Fruit fly (Drosophila melanogaster) whole organism, embryonic: ENCODE measurements around the gene Piezo.

Source experiments
- Aef1 ChIP-seq: fragments of 200-800 bp; sonication (Bioruptor generic); IDR thresholded peaks from 3 replicates; pipeline ENCODE4 v1.3.6; 2022; ENCODE audit warnings: missing biosample characterization, missing genetic modification characterization
- Atf3 ChIP-seq: fragments of 200-800 bp; sonication (Bioruptor generic); optimal IDR thresholded peaks from 3 replicates; lab custom pipeline; 2016; ENCODE audit warnings: missing biosample characterization, missing genetic modification characterization
- B-H2 ChIP-seq: fragments of 200-800 bp; sonication (Bioruptor generic); optimal IDR thresholded peaks from 2 replicates; lab custom pipeline; 2018; ENCODE audit warnings: missing biosample characterization, mild to moderate bottlenecking, missing genetic modification characterization
- CG10654 ChIP-seq: fragments of 200-800 bp; sonication (Bioruptor generic); optimal IDR thresholded peaks from 2 replicates; lab custom pipeline; 2016; ENCODE audit warnings: missing biosample characterization, missing genetic modification characterization
- CG11247 ChIP-seq: fragments of 200-800 bp; sonication (Bioruptor generic); IDR thresholded peaks from 2 replicates; pipeline ENCODE4 v1.3.6; 2022; ENCODE audit warnings: missing biosample characterization, missing genetic modification characterization
- CG12104 ChIP-seq: fragments of 200-800 bp; sonication (Bioruptor generic); optimal IDR thresholded peaks from 3 replicates; lab custom pipeline; 2016; ENCODE audit warnings: missing biosample characterization, missing genetic modification characterization
- CG12659 ChIP-seq: fragments of 200-800 bp; sonication (Bioruptor generic); optimal IDR thresholded peaks from 3 replicates; lab custom pipeline; 2017; ENCODE audit warnings: mild to moderate bottlenecking, missing biosample characterization, missing genetic modification reagents, missing genetic modification characterization
- CG12744 ChIP-seq: fragments of 200-800 bp; sonication (Bioruptor generic); optimal IDR thresholded peaks from 2 replicates; lab custom pipeline; 2016; ENCODE audit warnings: missing biosample characterization, missing genetic modification characterization
- CG13287 ChIP-seq: fragments of 200-800 bp; sonication (Bioruptor generic); IDR thresholded peaks from 2 replicates; pipeline ENCODE4 v1.3.6; 2022; ENCODE audit warnings: missing biosample characterization, missing genetic modification characterization; ENCODE audit not compliant: partially characterized antibody
- CG13296 ChIP-seq: fragments of 200-800 bp; sonication (Bioruptor generic); optimal IDR thresholded peaks from 3 replicates; lab custom pipeline; 2018; ENCODE audit warnings: missing biosample characterization, mild to moderate bottlenecking, missing genetic modification characterization
- CG13424 ChIP-seq: fragments of 200-800 bp; sonication (Bioruptor generic); optimal IDR thresholded peaks from 2 replicates; lab custom pipeline; 2019; ENCODE audit warnings: missing biosample characterization, mild to moderate bottlenecking, missing genetic modification characterization, moderate library complexity
- CG17186 ChIP-seq: fragments of 200-800 bp; sonication (Bioruptor generic); optimal IDR thresholded peaks from 3 replicates; lab custom pipeline; 2017; ENCODE audit warnings: missing biosample characterization, missing genetic modification reagents, missing genetic modification characterization
- CG18011 ChIP-seq: fragments of 200-800 bp; sonication (Bioruptor generic); optimal IDR thresholded peaks from 2 replicates; lab custom pipeline; 2017; ENCODE audit warnings: missing biosample characterization, missing genetic modification characterization, mild to moderate bottlenecking, moderate library complexity, missing genotype
- CG32532 ChIP-seq: fragments of 200-800 bp; sonication (Bioruptor generic); IDR thresholded peaks from 2 replicates; pipeline ENCODE4 v1.3.6; 2022; ENCODE audit warnings: missing biosample characterization, missing genetic modification characterization
- CG4820 ChIP-seq: fragments of 200-800 bp; sonication (Bioruptor generic); optimal IDR thresholded peaks from 3 replicates; lab custom pipeline; 2016; ENCODE audit warnings: missing biosample characterization, missing genetic modification characterization
- CG8388 ChIP-seq: fragments of 200-800 bp; sonication (Bioruptor generic); optimal IDR thresholded peaks from 2 replicates; lab custom pipeline; 2019; ENCODE audit warnings: missing biosample characterization, mild to moderate bottlenecking, missing genetic modification characterization, moderate library complexity
- CTCF ChIP-seq: fragments of 200-800 bp; sonication (Bioruptor generic); optimal IDR thresholded peaks from 2 replicates; lab custom pipeline; 2017; ENCODE audit warnings: missing biosample characterization, mild to moderate bottlenecking, missing genetic modification characterization, moderate library complexity
- Dip3 ChIP-seq: fragments of 200-800 bp; sonication (Bioruptor generic); optimal IDR thresholded peaks from 3 replicates; lab custom pipeline; 2016; ENCODE audit warnings: missing biosample characterization, missing genetic modification characterization
- E2f2 ChIP-seq: fragments of 200-800 bp; sonication (Bioruptor generic); IDR thresholded peaks from 2 replicates; pipeline ENCODE4 v1.3.6; 2022; ENCODE audit warnings: missing biosample characterization, missing genetic modification characterization
- GATAe ChIP-seq: fragments of 200-800 bp; sonication (Bioruptor generic); conservative IDR thresholded peaks from 2 replicates; pipeline ENCODE4 v1.3.6; 2022; ENCODE audit warnings: missing biosample characterization, missing genetic modification characterization
- HLH54F ChIP-seq: fragments of 200-800 bp; sonication (Bioruptor generic); optimal IDR thresholded peaks from 3 replicates; lab custom pipeline; 2016; ENCODE audit warnings: missing biosample characterization, missing genetic modification characterization
- HmgD ChIP-seq: fragments of 200-800 bp; sonication (Bioruptor generic); optimal IDR thresholded peaks from 3 replicates; lab custom pipeline; 2016; ENCODE audit warnings: missing biosample characterization, missing genetic modification characterization
- Hsf ChIP-seq: fragments of 200-800 bp; sonication (Bioruptor generic); optimal IDR thresholded peaks from 3 replicates; lab custom pipeline; 2016; ENCODE audit warnings: missing biosample characterization, missing genetic modification characterization
- Kr ChIP-seq: fragments of 200-800 bp; sonication (Bioruptor generic); optimal IDR thresholded peaks from 2 replicates; lab custom pipeline; 2017; ENCODE audit warnings: missing biosample characterization, mild to moderate bottlenecking, missing genetic modification characterization
- NK7.1 ChIP-seq: fragments of 200-800 bp; sonication (Bioruptor generic); optimal IDR thresholded peaks from 3 replicates; lab custom pipeline; 2016; ENCODE audit warnings: missing biosample characterization, missing genetic modification characterization
- Nf-YC ChIP-seq: fragments of 200-800 bp; optimal IDR thresholded peaks from 3 replicates; lab custom pipeline; 2019; ENCODE audit warnings: missing biosample characterization, mild to moderate bottlenecking, missing genetic modification characterization, moderate library complexity
- Optix ChIP-seq: fragments of 200-800 bp; sonication (Bioruptor generic); IDR thresholded peaks from 3 replicates; pipeline ENCODE4 v1.3.6; 2022; ENCODE audit warnings: missing biosample characterization, missing genetic modification characterization
- YL-1 ChIP-seq: fragments of 200-800 bp; sonication (Bioruptor generic); optimal IDR thresholded peaks from 3 replicates; lab custom pipeline; 2017; ENCODE audit warnings: missing biosample characterization, mild to moderate bottlenecking, missing genetic modification characterization
- bowl ChIP-seq: fragments of 200-800 bp; sonication (Bioruptor generic); IDR thresholded peaks from 2 replicates; pipeline ENCODE4 v1.3.6; 2022; ENCODE audit warnings: missing biosample characterization, missing genetic modification characterization
- bsh ChIP-seq, 2 experiments: fragments of 200-800 bp; sonication (Bioruptor generic); optimal IDR thresholded peaks; 2 replicates each; lab custom pipeline; 2017 to 2018; ENCODE audit warnings: mild to moderate bottlenecking in 2 of 2, missing biosample characterization in 2 of 2, missing genetic modification characterization in 2 of 2, moderate library complexity in 1 of 2
- cad ChIP-seq: fragments of >200 bp; optimal IDR thresholded peaks from 2 replicates; lab custom pipeline; 2017; ENCODE audit warnings: missing biosample characterization, missing genetic modification characterization
- cas ChIP-seq: fragments of 200-800 bp; sonication (Bioruptor generic); IDR thresholded peaks from 2 replicates; pipeline ENCODE4 v1.3.6; 2022; ENCODE audit warnings: missing biosample characterization, missing genetic modification characterization
- caup ChIP-seq: fragments of 200-800 bp; sonication (Bioruptor generic); optimal IDR thresholded peaks from 3 replicates; lab custom pipeline; 2017; ENCODE audit warnings: missing biosample characterization, mild to moderate bottlenecking, missing genetic modification characterization, moderate library complexity; ENCODE audit not compliant: severe bottlenecking
- cg ChIP-seq: fragments of 200-800 bp; sonication (Bioruptor generic); optimal IDR thresholded peaks from 3 replicates; lab custom pipeline; 2019; ENCODE audit warnings: missing biosample characterization, mild to moderate bottlenecking, missing genetic modification characterization, moderate library complexity
- da ChIP-seq: fragments of 200-800 bp; sonication (Bioruptor generic); optimal IDR thresholded peaks from 2 replicates; lab custom pipeline; 2016; ENCODE audit warnings: missing biosample characterization, missing genetic modification characterization
- dati ChIP-seq: fragments of 200-800 bp; sonication (Bioruptor generic); IDR thresholded peaks from 2 replicates; pipeline ENCODE4 v1.3.6; 2022; ENCODE audit warnings: missing biosample characterization, missing genetic modification characterization
- dpn ChIP-seq, 2 experiments: fragments of 200-800 bp; sonication (Bioruptor generic); optimal IDR thresholded peaks; 3 replicates each; lab custom pipeline; 2016; ENCODE audit warnings: missing biosample characterization in 2 of 2, missing genetic modification characterization in 2 of 2
- grau ChIP-seq: fragments of 200-800 bp; optimal IDR thresholded peaks from 3 replicates; lab custom pipeline; 2019; ENCODE audit warnings: missing biosample characterization, mild to moderate bottlenecking, missing genetic modification characterization, moderate library complexity
- hb ChIP-seq: fragments of 200-800 bp; sonication (Bioruptor generic); IDR thresholded peaks from 3 replicates; pipeline ENCODE4 v1.3.6; 2022; ENCODE audit warnings: missing biosample characterization, missing genetic modification characterization; ENCODE audit not compliant: partially characterized antibody
- hkb ChIP-seq, 2 experiments: fragments of 200-800 bp in 1 of 2; fragments of >200 bp in 1 of 2; sonication (Bioruptor generic) in 1 of 2; IDR thresholded peaks in 1 of 2; optimal IDR thresholded peaks in 1 of 2; 2 replicates each; pipeline versions ENCODE4 v1.3.6 to Lab custom; 2017 to 2022; ENCODE audit warnings: missing biosample characterization in 1 of 2, missing genetic modification characterization in 1 of 2
- hth ChIP-seq: fragments of >200 bp; optimal IDR thresholded peaks from 2 replicates; lab custom pipeline; 2017; ENCODE audit warnings: inconsistent platforms
- klu ChIP-seq: fragments of 200-800 bp; sonication (Bioruptor generic); IDR thresholded peaks from 2 replicates; pipeline ENCODE4 v1.3.6; 2022; ENCODE audit warnings: missing biosample characterization, missing genetic modification characterization
- luna ChIP-seq: fragments of 200-800 bp; sonication (Bioruptor generic); optimal IDR thresholded peaks from 2 replicates; lab custom pipeline; 2016; ENCODE audit warnings: missing biosample characterization, missing genetic modification characterization
- mam ChIP-seq: fragments of 200-800 bp; sonication (Bioruptor generic); optimal IDR thresholded peaks from 3 replicates; lab custom pipeline; 2016; ENCODE audit warnings: missing biosample characterization, missing genetic modification characterization
- org-1 ChIP-seq: fragments of 200-800 bp; sonication (Bioruptor generic); optimal IDR thresholded peaks from 2 replicates; lab custom pipeline; 2017; ENCODE audit warnings: missing biosample characterization, missing genetic modification characterization
- pb ChIP-seq: fragments of 200-800 bp; sonication (Bioruptor generic); optimal IDR thresholded peaks from 3 replicates; lab custom pipeline; 2016; ENCODE audit warnings: missing biosample characterization, missing genetic modification characterization
- peb ChIP-seq: fragments of 200-800 bp; sonication (Bioruptor generic); IDR thresholded peaks from 2 replicates; pipeline ENCODE4 v1.3.6; 2022; ENCODE audit warnings: missing biosample characterization, missing genetic modification characterization
- pfk ChIP-seq: fragments of 200-800 bp; sonication (Bioruptor generic); optimal IDR thresholded peaks from 2 replicates; lab custom pipeline; 2018; ENCODE audit warnings: missing biosample characterization, mild to moderate bottlenecking, missing genetic modification characterization, moderate library complexity
- pum ChIP-seq: fragments of 200-800 bp; sonication (Bioruptor generic); optimal IDR thresholded peaks from 2 replicates; lab custom pipeline; 2016; ENCODE audit warnings: missing biosample characterization, missing genetic modification characterization
- trem ChIP-seq: fragments of 200-800 bp; optimal IDR thresholded peaks from 3 replicates; lab custom pipeline; 2019; ENCODE audit warnings: missing biosample characterization, mild to moderate bottlenecking, missing genetic modification characterization, moderate library complexity
- tx ChIP-seq: fragments of 200-800 bp; sonication (Bioruptor generic); optimal IDR thresholded peaks from 2 replicates; lab custom pipeline; 2016; ENCODE audit warnings: missing biosample characterization, missing genetic modification characterization

Piezo gene

DNA sequence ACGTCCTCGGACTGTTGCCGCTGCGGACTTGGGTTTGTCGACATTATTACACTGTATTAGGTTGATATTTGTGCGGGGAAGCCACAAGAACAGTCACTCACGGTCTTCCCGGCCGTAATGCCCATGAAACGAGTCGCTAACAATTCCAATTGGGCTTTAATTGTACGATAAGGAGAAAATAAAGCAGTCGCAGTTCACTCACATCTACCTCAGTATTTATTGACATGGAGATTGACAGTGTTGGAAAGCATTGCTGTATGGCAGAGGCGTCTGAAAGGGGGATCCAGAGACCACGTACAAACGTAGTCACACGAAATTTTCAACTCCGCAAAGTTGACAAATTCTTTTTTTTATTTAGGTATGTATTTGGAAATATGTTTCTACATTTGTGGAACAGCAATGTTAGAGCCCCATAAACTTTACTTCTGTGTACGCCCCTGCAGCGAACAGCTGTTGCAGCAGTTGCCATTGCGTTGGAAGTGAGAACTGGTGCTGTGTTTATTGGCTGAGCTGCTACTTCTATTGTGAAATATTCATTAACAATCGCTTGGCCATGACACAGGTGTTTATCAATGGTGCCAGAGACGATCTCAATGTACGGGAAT is 49.9 kb downstream of the Piezo start, which contains the start of the genes CG8372 and CG8360 (continued):
- TF ChIP-seq klu, result peak; percentile 98
- TF ChIP-seq cg (GFP tag; lab: Kevin White, UChicago), result peak; percentile 8
- TF ChIP-seq caup (GFP tag; lab: Kevin White, UChicago), result peak; percentile 99
- peak; percentile 99 for TF ChIP-seq CG12659 (GFP tag; lab: Kevin White, UChicago)
- peak; percentile 99 for TF ChIP-seq Hsf (GFP tag; lab: Kevin White, UChicago)
- TF ChIP-seq org-1 (GFP tag; lab: Kevin White, UChicago), result peak; percentile 98
- peak; percentile 99 for TF ChIP-seq CG11247 (GFP tag; lab: Robert Waterston, UW)
- TF ChIP-seq CG8388, result peak; percentile 97
- peak; percentile 99 for TF ChIP-seq dpn (GFP tag; optimal IDR thresholded peaks at IDR 0.05; lab: Kevin White, UChicago)
- TF ChIP-seq mam (GFP tag; lab: Kevin White, UChicago), result peak; percentile 99
- peak; percentile 99 for TF ChIP-seq HmgD
- peak; percentile 96 for TF ChIP-seq trem (tag; lab: Kevin White, UChicago)
- TF ChIP-seq cad, result peak; percentile 39
- no peak for TF ChIP-seq hkb (optimal IDR thresholded peaks at IDR 0.05; lab: Kevin White, UChicago)
- TF ChIP-seq hkb (GFP tag; IDR thresholded peaks at IDR 0.05; lab: Robert Waterston, UW), result peak; percentile 99
- TF ChIP-seq CG18011, result peak; percentile 93
- TF ChIP-seq HLH54F (GFP tag; lab: Kevin White, UChicago), result peak; percentile 99
- TF ChIP-seq Kr (GFP tag; lab: Kevin White, UChicago), result peak; percentile 18
- TF ChIP-seq Optix, result peak; percentile 99
- peak; percentile 92 for TF ChIP-seq Nf-YC (tag; lab: Kevin White, UChicago)
- TF ChIP-seq CG13287 (GFP tag; lab: Robert Waterston, UW), result peak; percentile 75
- TF ChIP-seq Dip3 (GFP tag; lab: Kevin White, UChicago), result peak; percentile 99
- TF ChIP-seq YL-1, result peak; percentile 99
- TF ChIP-seq grau (tag; lab: Kevin White, UChicago), result peak; percentile 97
- TF ChIP-seq hth (lab: Kevin White, UChicago), result no peak
- peak; percentile 95 for TF ChIP-seq CG17186 (GFP tag; lab: Kevin White, UChicago)
- TF ChIP-seq da (GFP tag; lab: Kevin White, UChicago), result peak; percentile 98
- peak; percentile 76 for TF ChIP-seq CTCF (GFP tag; lab: Kevin White, UChicago)
- TF ChIP-seq cas (GFP tag; lab: Robert Waterston, UW), result peak; percentile 97
- TF ChIP-seq dati (GFP tag; lab: Robert Waterston, UW), result peak; percentile 99
- TF ChIP-seq pb (GFP tag; lab: Kevin White, UChicago), result peak; percentile 99
- peak; percentile 99 for TF ChIP-seq CG10654
- peak; percentile 98 for TF ChIP-seq NK7.1
- TF ChIP-seq hb (GFP tag; lab: Robert Waterston, UW), result 0 out of 3 replicates have a peak, but pooled peaks have one; percentile 31
- TF ChIP-seq bowl (GFP tag; lab: Robert Waterston, UW), result peak; percentile 97
- peak; percentile 59 for TF ChIP-seq pfk (GFP tag; lab: Kevin White, UChicago)
- peak; percentile 99 for TF ChIP-seq peb (GFP tag; lab: Robert Waterston, UW)
- TF ChIP-seq CG13424 (tag; lab: Kevin White, UChicago), result peak; percentile 99
- TF ChIP-seq Aef1 (GFP tag; lab: Robert Waterston, UW), result peak; percentile 99
- TF ChIP-seq bsh (GFP tag; optimal IDR thresholded peaks at IDR 0.05; lab: Kevin White, UChicago), result peak; percentile 98 to 99
- TF ChIP-seq Atf3 (GFP tag; lab: Kevin White, UChicago), result peak; percentile 99
- TF ChIP-seq luna (GFP tag; lab: Kevin White, UChicago), result peak; percentile 97
- peak; percentile 97 for TF ChIP-seq CG12104 (GFP tag; lab: Kevin White, UChicago)
- peak; percentile 99 for TF ChIP-seq pum (GFP tag; lab: Kevin White, UChicago)
- TF ChIP-seq tx (GFP tag; lab: Kevin White, UChicago), result peak; percentile 99
- peak; percentile 97 for TF ChIP-seq CG12744
- peak; percentile 99 for TF ChIP-seq CG32532 (GFP tag; lab: Robert Waterston, UW)
- peak; percentile 98 for TF ChIP-seq CG13296 (GFP tag; lab: Kevin White, UChicago)
- TF ChIP-seq E2f2 (GFP tag; lab: Robert Waterston, UW), result peak; percentile 89
- peak; percentile 99 for TF ChIP-seq CG4820 (GFP tag; lab: Kevin White, UChicago)
- peak; percentile 98 for TF ChIP-seq B-H2 (GFP tag; lab: Kevin White, UChicago)
- peak; percentile 98 for TF ChIP-seq GATAe (GFP tag; lab: Robert Waterston, UW)
